Worm (Caenorhabditis elegans): ENCODE data around the gene dpy-6.

The dpy-6 gene

DNA sequence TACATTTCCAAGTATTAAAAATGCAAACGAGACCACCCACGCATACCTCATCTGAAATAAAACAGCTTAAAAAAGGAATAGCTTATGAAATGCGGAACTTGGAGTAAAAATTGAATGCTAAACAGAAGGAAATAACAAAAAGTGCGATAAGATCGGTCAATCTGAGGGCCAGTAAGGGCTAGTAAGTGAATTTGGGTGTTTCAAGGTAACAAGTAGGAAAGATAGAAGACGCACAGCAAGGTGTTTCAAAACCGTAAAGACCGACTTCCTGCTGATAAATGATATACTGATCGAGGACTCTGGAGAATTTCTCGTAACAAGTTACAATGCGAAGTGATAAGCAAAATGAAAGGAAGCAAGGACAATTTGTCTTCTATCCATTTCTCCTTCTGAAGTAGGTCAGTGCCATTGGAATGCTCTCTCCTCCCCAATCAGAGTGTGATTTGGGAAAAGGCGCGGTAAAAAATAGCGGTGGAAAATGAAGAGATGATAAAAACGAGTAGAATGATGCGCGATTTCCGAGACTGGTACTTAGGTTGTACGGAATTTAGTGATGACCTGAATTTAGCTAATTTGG, at the start of gene dpy-6:
Gene dpy-6 (minus strand): TSS at position 51 of the 577 bp plus-strand sequence.
- TF ChIP-seq tbx-11 (GFP tag; IDR thresholded peaks at IDR 0.05) (no peak), ceh-13 (GFP tag; optimal IDR thresholded peaks at IDR 0.05) (no peak), aly-1 (tag; optimal IDR thresholded peaks at IDR 0.05) (no peak), F13C5.2 (tag; optimal IDR thresholded peaks at IDR 0.05) (no peak), tbx-37 (GFP tag; conservative IDR thresholded peaks at IDR 0.05) (no peak)

- no peak for TF ChIP-seq hmg-4 (GFP tag; optimal IDR thresholded peaks at IDR 0.05)
- no peak for TF ChIP-seq ama-1 (optimal IDR thresholded peaks at IDR 0.05)
- no peak for TF ChIP-seq F13C5.2 (tag; optimal IDR thresholded peaks at IDR 0.05)
- TF ChIP-seq tbx-37 (GFP tag; conservative IDR thresholded peaks at IDR 0.05) = no peak
- no peak for TF ChIP-seq tra-4 (tag; optimal IDR thresholded peaks at IDR 0.05)
- TF ChIP-seq ceh-13 (GFP tag; optimal IDR thresholded peaks at IDR 0.05) = no peak
- no peak for TF ChIP-seq hmbx-1 (tag; optimal IDR thresholded peaks at IDR 0.05)
- no peak for TF ChIP-seq ets-7 (tag; optimal IDR thresholded peaks at IDR 0.05)
- no peak for TF ChIP-seq B0310.2 (tag; optimal IDR thresholded peaks at IDR 0.05)
- no peak for TF ChIP-seq pes-1 (GFP tag; IDR thresholded peaks at IDR 0.05)
- TF ChIP-seq flt-1 (GFP tag; IDR thresholded peaks at IDR 0.05) = no peak
- no peak for TF ChIP-seq tbx-11 (GFP tag; IDR thresholded peaks at IDR 0.05)
- TF ChIP-seq sea-1 (GFP tag; conservative IDR thresholded peaks at IDR 0.05) = no peak
- no peak for TF ChIP-seq aly-1 (tag; optimal IDR thresholded peaks at IDR 0.05)
- no peak for TF ChIP-seq hnd-1 (tag; optimal IDR thresholded peaks at IDR 0.05)
- TF ChIP-seq scrt-1 (GFP tag; IDR thresholded peaks at IDR 0.05) = no peak
- no peak for TF ChIP-seq ceh-36 (tag; optimal IDR thresholded peaks at IDR 0.05)
Observed at ce11 chrX:8504207-8504606, 48.8 kb upstream of the dpy-6 start.

ce11 chrX:8500922-8501321, 45.5 kb upstream of the dpy-6 start, which contains the start of gene grd-4:
grd-4 (plus strand) TSS chrX:8501222.
- TF ChIP-seq hnd-1 (tag; optimal IDR thresholded peaks at IDR 0.05) (no peak), tbx-37 (GFP tag; conservative IDR thresholded peaks at IDR 0.05) (no peak), tra-4 (tag; optimal IDR thresholded peaks at IDR 0.05) (no peak), ets-7 (tag; optimal IDR thresholded peaks at IDR 0.05) (no peak), scrt-1 (GFP tag; IDR thresholded peaks at IDR 0.05) (no peak), hmbx-1 (tag; optimal IDR thresholded peaks at IDR 0.05) (no peak), F13C5.2 (tag; optimal IDR thresholded peaks at IDR 0.05) (no peak), ceh-36 (tag; optimal IDR thresholded peaks at IDR 0.05) (no peak), ceh-13 (GFP tag; optimal IDR thresholded peaks at IDR 0.05) (no peak), aly-1 (tag; optimal IDR thresholded peaks at IDR 0.05) (no peak), flt-1 (GFP tag; IDR thresholded peaks at IDR 0.05) (no peak), sea-1 (GFP tag; conservative IDR thresholded peaks at IDR 0.05) (no peak), B0310.2 (tag; optimal IDR thresholded peaks at IDR 0.05) (no peak), ama-1 (optimal IDR thresholded peaks at IDR 0.05) (no peak)

DNA sequence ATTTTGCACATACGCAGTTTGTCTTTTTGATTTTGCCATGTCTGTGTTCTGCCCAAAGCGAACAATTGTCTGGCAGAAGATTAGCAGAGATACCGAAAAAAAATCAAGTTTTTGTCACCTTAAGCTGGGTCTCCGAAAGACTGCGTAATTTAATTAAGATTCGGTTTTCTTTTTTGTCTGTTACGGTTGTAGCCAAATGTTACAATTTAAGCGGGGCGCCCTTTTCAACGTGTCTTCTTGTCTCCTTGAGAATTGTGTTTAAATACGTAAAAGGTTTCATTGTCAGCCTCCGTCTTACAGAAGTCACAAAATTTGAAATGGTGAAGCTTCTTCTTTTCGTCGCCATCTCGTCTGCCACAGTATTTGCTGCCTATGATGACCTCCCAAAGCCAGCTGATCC, 44.3 kb upstream of the dpy-6 start, which contains the start of gene grd-14:
Gene grd-14 (plus strand): TSS at position 301 of the 400 bp plus-strand sequence.
- TF ChIP-seq pes-1 (GFP tag; IDR thresholded peaks at IDR 0.05) (no peak), hmg-4 (GFP tag; optimal IDR thresholded peaks at IDR 0.05) (no peak), F13C5.2 (tag; optimal IDR thresholded peaks at IDR 0.05) (no peak), tbx-11 (GFP tag; IDR thresholded peaks at IDR 0.05) (no peak), hmbx-1 (tag; optimal IDR thresholded peaks at IDR 0.05) (no peak), ceh-13 (GFP tag; optimal IDR thresholded peaks at IDR 0.05) (no peak), scrt-1 (GFP tag; IDR thresholded peaks at IDR 0.05) (no peak), tbx-37 (GFP tag; conservative IDR thresholded peaks at IDR 0.05) (no peak), flt-1 (GFP tag; IDR thresholded peaks at IDR 0.05) (no peak), aly-1 (tag; optimal IDR thresholded peaks at IDR 0.05) (no peak)

DNA sequence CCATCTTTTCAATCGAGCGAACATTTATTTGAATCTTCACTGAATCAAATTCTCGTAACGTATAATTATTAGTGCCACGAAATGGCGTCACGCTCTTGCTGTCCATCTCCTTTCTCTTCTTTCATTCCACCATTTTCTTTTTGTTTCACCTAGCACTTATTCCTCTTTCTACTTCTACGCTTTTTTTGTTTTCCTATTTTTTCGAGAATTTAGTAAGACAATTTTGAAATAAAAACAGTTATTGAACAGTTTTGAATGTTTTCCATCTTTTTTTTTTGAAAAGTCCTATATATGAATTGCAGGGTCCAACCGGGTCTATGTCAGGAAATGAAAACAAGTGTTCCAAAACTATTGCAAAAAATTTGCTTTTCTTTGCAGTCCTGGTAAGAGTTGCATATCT, 39.6 kb upstream of the dpy-6 start, which contains the start of gene T01B10.5:
Gene T01B10.5 (plus strand): TSS at position 301 of the 400 bp plus-strand sequence.
- TF ChIP-seq F13C5.2 (tag; optimal IDR thresholded peaks at IDR 0.05) (no peak), ets-7 (tag; optimal IDR thresholded peaks at IDR 0.05) (no peak), flt-1 (GFP tag; IDR thresholded peaks at IDR 0.05) (no peak), ceh-36 (tag; optimal IDR thresholded peaks at IDR 0.05) (no peak), aly-1 (tag; optimal IDR thresholded peaks at IDR 0.05) (no peak), ama-1 (optimal IDR thresholded peaks at IDR 0.05) (no peak), hmg-4 (GFP tag; optimal IDR thresholded peaks at IDR 0.05) (no peak), pes-1 (GFP tag; IDR thresholded peaks at IDR 0.05) (no peak), tra-4 (tag; optimal IDR thresholded peaks at IDR 0.05) (no peak), hnd-1 (tag; optimal IDR thresholded peaks at IDR 0.05) (no peak), tbx-11 (GFP tag; IDR thresholded peaks at IDR 0.05) (no peak)

ce11 chrX:8492750-8493149, 37.3 kb upstream of the dpy-6 start:
- TF ChIP-seq tbx-37 (GFP tag; conservative IDR thresholded peaks at IDR 0.05) = no peak
- TF ChIP-seq ets-7 (tag; optimal IDR thresholded peaks at IDR 0.05) = no peak
- TF ChIP-seq ceh-13 (GFP tag; optimal IDR thresholded peaks at IDR 0.05) = no peak
- no peak for TF ChIP-seq flt-1 (GFP tag; IDR thresholded peaks at IDR 0.05)
- TF ChIP-seq aly-1 (tag; optimal IDR thresholded peaks at IDR 0.05) = no peak
- no peak for TF ChIP-seq hmg-4 (GFP tag; optimal IDR thresholded peaks at IDR 0.05)
- TF ChIP-seq hmbx-1 (tag; optimal IDR thresholded peaks at IDR 0.05) = no peak
- TF ChIP-seq scrt-1 (GFP tag; IDR thresholded peaks at IDR 0.05) = no peak
- TF ChIP-seq B0310.2 (tag; optimal IDR thresholded peaks at IDR 0.05) = no peak
- no peak for TF ChIP-seq sea-1 (GFP tag; conservative IDR thresholded peaks at IDR 0.05)
- no peak for TF ChIP-seq pes-1 (GFP tag; IDR thresholded peaks at IDR 0.05)
- no peak for TF ChIP-seq ama-1 (optimal IDR thresholded peaks at IDR 0.05)
- no peak for TF ChIP-seq tbx-11 (GFP tag; IDR thresholded peaks at IDR 0.05)
- TF ChIP-seq hnd-1 (tag; optimal IDR thresholded peaks at IDR 0.05) = no peak
- no peak for TF ChIP-seq tra-4 (tag; optimal IDR thresholded peaks at IDR 0.05)
- no peak for TF ChIP-seq F13C5.2 (tag; optimal IDR thresholded peaks at IDR 0.05)
- TF ChIP-seq ceh-36 (tag; optimal IDR thresholded peaks at IDR 0.05) = no peak

DNA sequence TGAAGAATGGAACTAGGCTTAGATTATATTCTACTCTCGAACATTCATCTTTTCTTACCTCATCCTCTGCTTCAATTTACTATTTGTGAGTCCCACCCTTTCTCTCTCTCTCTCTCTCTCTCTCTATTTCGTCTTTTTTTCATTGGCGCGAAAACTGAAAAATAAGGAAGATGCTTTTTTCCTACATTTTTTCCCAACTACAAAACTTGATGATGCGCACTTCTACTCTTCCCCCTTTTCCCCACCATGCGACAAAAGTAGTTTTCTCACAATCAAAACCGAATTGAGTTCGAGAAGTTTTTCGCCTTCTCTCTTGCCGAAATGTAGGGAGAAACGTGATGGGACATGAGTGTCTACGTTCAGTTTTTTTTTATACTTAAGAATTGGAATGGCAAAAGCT, 34.4 kb upstream of the dpy-6 start:
- no peak for TF ChIP-seq aly-1 (tag; optimal IDR thresholded peaks at IDR 0.05)
- TF ChIP-seq ama-1 (optimal IDR thresholded peaks at IDR 0.05) = no peak
- TF ChIP-seq B0310.2 (tag; optimal IDR thresholded peaks at IDR 0.05) = no peak
- no peak for TF ChIP-seq scrt-1 (GFP tag; IDR thresholded peaks at IDR 0.05)
- no peak for TF ChIP-seq tbx-37 (GFP tag; conservative IDR thresholded peaks at IDR 0.05)
- TF ChIP-seq hmbx-1 (tag; optimal IDR thresholded peaks at IDR 0.05) = no peak
- no peak for TF ChIP-seq hnd-1 (tag; optimal IDR thresholded peaks at IDR 0.05)
- TF ChIP-seq ceh-13 (GFP tag; optimal IDR thresholded peaks at IDR 0.05) = no peak
- no peak for TF ChIP-seq sea-1 (GFP tag; conservative IDR thresholded peaks at IDR 0.05)
- TF ChIP-seq hmg-4 (GFP tag; optimal IDR thresholded peaks at IDR 0.05) = no peak
- TF ChIP-seq F13C5.2 (tag; optimal IDR thresholded peaks at IDR 0.05) = no peak
- no peak for TF ChIP-seq tra-4 (tag; optimal IDR thresholded peaks at IDR 0.05)
- no peak for TF ChIP-seq tbx-11 (GFP tag; IDR thresholded peaks at IDR 0.05)
- no peak for TF ChIP-seq flt-1 (GFP tag; IDR thresholded peaks at IDR 0.05)
- no peak for TF ChIP-seq ets-7 (tag; optimal IDR thresholded peaks at IDR 0.05)
- no peak for TF ChIP-seq pes-1 (GFP tag; IDR thresholded peaks at IDR 0.05)

Data from whole organism, early embryonic.